Fruit fly (Drosophila melanogaster): Measurements from ENCODE around the gene CG42729.

DNA sequence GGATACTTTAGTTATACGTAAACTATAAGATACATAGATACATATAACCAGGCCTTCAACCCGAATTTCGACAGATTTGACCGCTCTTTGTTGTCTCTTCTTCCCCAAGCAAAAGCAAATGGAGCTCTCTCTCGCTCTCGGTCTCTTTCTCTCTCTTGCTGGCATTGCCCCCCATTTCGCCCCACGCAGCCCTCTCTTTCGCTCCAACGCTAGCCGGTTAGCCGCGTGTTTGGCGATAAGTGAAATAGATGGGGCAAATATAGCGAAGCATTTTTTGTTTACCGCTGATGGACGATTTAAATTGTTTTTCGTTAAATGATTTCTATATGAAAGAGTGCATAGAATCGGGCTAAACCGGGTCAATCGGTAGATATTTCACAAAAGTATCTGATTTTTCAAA lies 12.9 kb downstream of the CG42729 start:
- TF ChIP-seq CG8478 (optimal IDR thresholded peaks at IDR 0.05), result no peak
- no peak for TF ChIP-seq CTCF (optimal IDR thresholded peaks at IDR 0.05)

Measured in S2 (cell line).